Worm (Caenorhabditis elegans) whole organism, L2 larva: Measurements from ENCODE around the gene F10G7.10.

Experiments used
- C34F6.9 ChIP-seq: fragments of 150-350 bp; optimal IDR thresholded peaks from 2 replicates; lab custom pipeline; 2014; ENCODE audit warnings: missing biosample characterization, missing genetic modification characterization
- F13H6.1 ChIP-seq: sonication (generic microtip); optimal IDR thresholded peaks from 2 replicates; lab custom pipeline; 2016; ENCODE audit warnings: missing genetic modification characterization, missing compliant biosample characterization
- R02D3.7 ChIP-seq: fragments of 150-350 bp; optimal IDR thresholded peaks from 2 replicates; lab custom pipeline; 2014; ENCODE audit warnings: missing biosample characterization, missing genetic modification characterization
- aly-2 ChIP-seq: fragments of 150-350 bp; optimal IDR thresholded peaks from 2 replicates; lab custom pipeline; 2014; ENCODE audit warnings: missing biosample characterization, missing genetic modification characterization
- ama-1 ChIP-seq: fragments of 150-350 bp; optimal IDR thresholded peaks from 2 replicates; lab custom pipeline; 2018; ENCODE audit warnings: inconsistent platforms
- blmp-1 ChIP-seq: sonication (generic microtip); optimal IDR thresholded peaks from 2 replicates; lab custom pipeline; 2017; ENCODE audit warnings: missing genetic modification characterization, mild to moderate bottlenecking, missing compliant biosample characterization, antibody characterized with exemption, moderate library complexity; ENCODE audit not compliant: insufficient read depth
- ceh-16 ChIP-seq: fragments of 150-350 bp; optimal IDR thresholded peaks from 2 replicates; lab custom pipeline; 2014; ENCODE audit warnings: missing biosample characterization, missing genetic modification characterization
- crh-2 ChIP-seq: sonication (generic microtip); optimal IDR thresholded peaks from 2 replicates; lab custom pipeline; 2017; ENCODE audit warnings: missing biosample characterization, missing genetic modification characterization
- egl-27 ChIP-seq: sonication (generic microtip); optimal IDR thresholded peaks from 3 replicates; lab custom pipeline; 2017; ENCODE audit warnings: missing biosample characterization, missing genetic modification reagents, missing genetic modification characterization
- elt-1 ChIP-seq: fragments of 150-350 bp; optimal IDR thresholded peaks from 2 replicates; lab custom pipeline; 2014; ENCODE audit warnings: missing biosample characterization, missing genetic modification characterization
- fos-1 ChIP-seq: fragments of 150-350 bp; optimal IDR thresholded peaks from 2 replicates; lab custom pipeline; 2014; ENCODE audit warnings: missing biosample characterization, missing genetic modification characterization
- gmeb-1 ChIP-seq: fragments of 150-350 bp; optimal IDR thresholded peaks from 2 replicates; lab custom pipeline; 2014; ENCODE audit warnings: missing biosample characterization, missing genetic modification characterization
- lin-13 ChIP-seq: fragments of 150-350 bp; optimal IDR thresholded peaks from 2 replicates; lab custom pipeline; 2014; ENCODE audit warnings: missing biosample characterization, missing genetic modification reagents, missing genetic modification characterization
- lsy-2 ChIP-seq, 2 experiments: fragments of 150-350 bp in 1 of 2; sonication (generic microtip) in 1 of 2; optimal IDR thresholded peaks; 2 replicates each; lab custom pipeline; 2014 to 2017; ENCODE audit warnings: missing biosample characterization in 2 of 2, missing genetic modification characterization in 2 of 2
- nhr-12 ChIP-seq: fragments of 150-350 bp; optimal IDR thresholded peaks from 2 replicates; lab custom pipeline; 2014; ENCODE audit warnings: missing biosample characterization, missing genetic modification characterization
- nhr-21 ChIP-seq: fragments of 150-350 bp; optimal IDR thresholded peaks from 2 replicates; lab custom pipeline; 2014; ENCODE audit warnings: missing biosample characterization, missing genetic modification characterization
- nhr-23 ChIP-seq: fragments of 150-350 bp; optimal IDR thresholded peaks from 2 replicates; lab custom pipeline; 2014; ENCODE audit warnings: missing biosample characterization, missing genetic modification reagents, missing genetic modification characterization
- nhr-25 ChIP-seq: fragments of 150-350 bp; sonication (generic microtip); optimal IDR thresholded peaks from 3 replicates; lab custom pipeline; 2014; ENCODE audit warnings: missing biosample characterization, missing genetic modification characterization
- nhr-6 ChIP-seq: fragments of 150-350 bp; optimal IDR thresholded peaks from 2 replicates; lab custom pipeline; 2014; ENCODE audit warnings: missing biosample characterization, missing genetic modification characterization
- peb-1 ChIP-seq: fragments of 150-350 bp; optimal IDR thresholded peaks from 2 replicates; lab custom pipeline; 2014; ENCODE audit warnings: missing biosample characterization, missing genetic modification characterization
- skn-1 ChIP-seq: sonication (generic microtip); optimal IDR thresholded peaks from 2 replicates; lab custom pipeline; 2017; ENCODE audit warnings: missing biosample characterization, missing genetic modification characterization
- sma-3 ChIP-seq: sonication (generic microtip); optimal IDR thresholded peaks from 2 replicates; lab custom pipeline; 2016; ENCODE audit warnings: missing genetic modification reagents, missing genetic modification characterization, missing compliant biosample characterization
- sma-9 ChIP-seq, 2 experiments: fragments of 150-350 bp in 1 of 2; sonication (generic microtip) in 1 of 2; optimal IDR thresholded peaks; 2 replicates each; lab custom pipeline; 2014 to 2016; ENCODE audit warnings: missing genetic modification characterization in 2 of 2, mild to moderate bottlenecking in 1 of 2, missing biosample characterization in 1 of 2, missing compliant biosample characterization in 1 of 2, missing genetic modification reagents in 1 of 2, moderate library complexity in 1 of 2
- snpc-4 ChIP-seq: fragments of 150-350 bp; optimal IDR thresholded peaks from 2 replicates; lab custom pipeline; 2014; ENCODE audit warnings: missing biosample characterization, missing genetic modification characterization
- unc-39 ChIP-seq: fragments of 150-350 bp; optimal IDR thresholded peaks from 2 replicates; lab custom pipeline; 2014; ENCODE audit warnings: missing biosample characterization, missing genetic modification characterization
- unc-55 ChIP-seq: fragments of 150-350 bp; sonication (generic microtip); optimal IDR thresholded peaks from 3 replicates; lab custom pipeline; 2014; ENCODE audit warnings: missing biosample characterization, missing genetic modification reagents, missing genetic modification characterization
- unc-62 ChIP-seq: fragments of 150-350 bp; optimal IDR thresholded peaks from 2 replicates; lab custom pipeline; 2014; ENCODE audit warnings: missing biosample characterization, missing genetic modification reagents, missing genetic modification characterization
- zag-1 ChIP-seq: fragments of 150-350 bp; optimal IDR thresholded peaks from 2 replicates; lab custom pipeline; 2014; ENCODE audit warnings: missing biosample characterization, missing genetic modification characterization
- ztf-1 ChIP-seq: fragments of 200-800 bp; sonication (Bioruptor generic); conservative IDR thresholded peaks from 2 replicates; pipeline ENCODE4 v1.3.6; 2022; ENCODE audit warnings: missing genetic modification characterization, missing compliant biosample characterization
- ztf-11 ChIP-seq: sonication (generic microtip); optimal IDR thresholded peaks from 2 replicates; lab custom pipeline; 2017; ENCODE audit warnings: missing biosample characterization, missing genetic modification characterization
- ztf-4 ChIP-seq: fragments of 150-350 bp; optimal IDR thresholded peaks from 2 replicates; lab custom pipeline; 2014; ENCODE audit warnings: missing biosample characterization, missing genetic modification characterization

The F10G7.10 gene

ce11 chrII:4753133-4753532 lies 27.1 kb upstream of the F10G7.10 start, which contains the start of gene C27D9.1:
TSS of gene C27D9.1 (plus strand) at chrII:4753413.
- no peak for TF ChIP-seq nhr-6 (tag; lab: Kevin White, UChicago)
- no peak for TF ChIP-seq ceh-16 (tag; lab: Kevin White, UChicago)
- no peak for TF ChIP-seq skn-1
- no peak for TF ChIP-seq lin-13
- no peak for TF ChIP-seq ama-1 (lab: Kevin White, UChicago)
- TF ChIP-seq fos-1 (tag; lab: Kevin White, UChicago): no peak
- TF ChIP-seq R02D3.7: no peak
- no peak for TF ChIP-seq C34F6.9 (tag; lab: Kevin White, UChicago)
- TF ChIP-seq egl-27 (tag; lab: Kevin White, UChicago): no peak
- TF ChIP-seq nhr-23 (tag; lab: Kevin White, UChicago): no peak
- no peak for TF ChIP-seq sma-3 (GFP tag; lab: Kevin White, UChicago)
- no peak for TF ChIP-seq ztf-11
- TF ChIP-seq nhr-12 (tag; lab: Kevin White, UChicago): no peak

ce11 chrII:4752257-4752728 lies 26.2 kb upstream of the F10G7.10 start, which contains the start of gene F41C3.1:
TSS of gene F41C3.1 (plus strand) at chrII:4752307.
- no peak for TF ChIP-seq peb-1
- TF ChIP-seq sma-3 (GFP tag; lab: Kevin White, UChicago): no peak
- no peak for TF ChIP-seq aly-2 (tag; lab: Kevin White, UChicago)
- TF ChIP-seq lin-13: no peak
- TF ChIP-seq unc-39 (tag; lab: Kevin White, UChicago): no peak
- TF ChIP-seq nhr-21: no peak
- TF ChIP-seq crh-2 (tag; lab: Kevin White, UChicago): no peak
- TF ChIP-seq elt-1 (tag; lab: Kevin White, UChicago): no peak

- peak; percentile 33 for TF ChIP-seq blmp-1 (tag; lab: Kevin White, UChicago)
- peak; percentile 4 for TF ChIP-seq nhr-21
- TF ChIP-seq ama-1 (lab: Kevin White, UChicago): peak; percentile 41
- TF ChIP-seq F13H6.1 (tag; lab: Kevin White, UChicago): no peak
- TF ChIP-seq zag-1 (tag; lab: Kevin White, UChicago): no peak
- TF ChIP-seq snpc-4 (tag; lab: Kevin White, UChicago): no peak
- peak; percentile 57 for TF ChIP-seq sma-9 (GFP tag; optimal IDR thresholded peaks at IDR 0.05; lab: Kevin White, UChicago)
- TF ChIP-seq sma-9 (tag; optimal IDR thresholded peaks at IDR 0.05; lab: Kevin White, UChicago): no peak
- peak; percentile 35 for TF ChIP-seq nhr-25 (tag; lab: Kevin White, UChicago)
- no peak for TF ChIP-seq ztf-4 (tag; lab: Kevin White, UChicago)
Measured at ce11 chrII:4749581-4749980, 23.5 kb upstream of the F10G7.10 start, which contains the start of gene F41C3.2. TSS of gene F41C3.2 (plus strand) at chrII:4749968.

- TF ChIP-seq blmp-1 (tag; lab: Kevin White, UChicago): peak; percentile 21
- TF ChIP-seq unc-55: no peak
- no peak for TF ChIP-seq ztf-1
- peak; percentile 44 for TF ChIP-seq sma-9 (GFP tag; optimal IDR thresholded peaks at IDR 0.05; lab: Kevin White, UChicago)
- TF ChIP-seq sma-9 (tag; optimal IDR thresholded peaks at IDR 0.05; lab: Kevin White, UChicago): no peak
- no peak for TF ChIP-seq ztf-4 (tag; lab: Kevin White, UChicago)
- peak; percentile 55 for TF ChIP-seq nhr-25 (tag; lab: Kevin White, UChicago)
- TF ChIP-seq ceh-16 (tag; lab: Kevin White, UChicago): no peak
- peak; percentile 54 for TF ChIP-seq nhr-21
- TF ChIP-seq egl-27 (tag; lab: Kevin White, UChicago): no peak
- no peak for TF ChIP-seq unc-62 (GFP tag; lab: Kevin White, UChicago)
- no peak for TF ChIP-seq lsy-2 (tag; optimal IDR thresholded peaks at IDR 0.05; lab: Kevin White, UChicago)
- TF ChIP-seq sma-3 (GFP tag; lab: Kevin White, UChicago): peak; percentile 43
Measured at ce11 chrII:4748374-4748773, 22.3 kb upstream of the F10G7.10 start.

ce11 chrII:4747697-4748096 lies 21.6 kb upstream of the F10G7.10 start:
- TF ChIP-seq crh-2 (tag; lab: Kevin White, UChicago): peak; percentile 69
- TF ChIP-seq nhr-12 (tag; lab: Kevin White, UChicago): no peak
- peak; percentile 28 for TF ChIP-seq nhr-25 (tag; lab: Kevin White, UChicago)
- TF ChIP-seq gmeb-1: peak; percentile 28
- TF ChIP-seq sma-9 (GFP tag; optimal IDR thresholded peaks at IDR 0.05; lab: Kevin White, UChicago): peak; percentile 31
- no peak for TF ChIP-seq sma-9 (tag; optimal IDR thresholded peaks at IDR 0.05; lab: Kevin White, UChicago)
